Fruit fly (Drosophila melanogaster): Measurements from ENCODE around the gene CG31300.

CG31300 gene

DNA sequence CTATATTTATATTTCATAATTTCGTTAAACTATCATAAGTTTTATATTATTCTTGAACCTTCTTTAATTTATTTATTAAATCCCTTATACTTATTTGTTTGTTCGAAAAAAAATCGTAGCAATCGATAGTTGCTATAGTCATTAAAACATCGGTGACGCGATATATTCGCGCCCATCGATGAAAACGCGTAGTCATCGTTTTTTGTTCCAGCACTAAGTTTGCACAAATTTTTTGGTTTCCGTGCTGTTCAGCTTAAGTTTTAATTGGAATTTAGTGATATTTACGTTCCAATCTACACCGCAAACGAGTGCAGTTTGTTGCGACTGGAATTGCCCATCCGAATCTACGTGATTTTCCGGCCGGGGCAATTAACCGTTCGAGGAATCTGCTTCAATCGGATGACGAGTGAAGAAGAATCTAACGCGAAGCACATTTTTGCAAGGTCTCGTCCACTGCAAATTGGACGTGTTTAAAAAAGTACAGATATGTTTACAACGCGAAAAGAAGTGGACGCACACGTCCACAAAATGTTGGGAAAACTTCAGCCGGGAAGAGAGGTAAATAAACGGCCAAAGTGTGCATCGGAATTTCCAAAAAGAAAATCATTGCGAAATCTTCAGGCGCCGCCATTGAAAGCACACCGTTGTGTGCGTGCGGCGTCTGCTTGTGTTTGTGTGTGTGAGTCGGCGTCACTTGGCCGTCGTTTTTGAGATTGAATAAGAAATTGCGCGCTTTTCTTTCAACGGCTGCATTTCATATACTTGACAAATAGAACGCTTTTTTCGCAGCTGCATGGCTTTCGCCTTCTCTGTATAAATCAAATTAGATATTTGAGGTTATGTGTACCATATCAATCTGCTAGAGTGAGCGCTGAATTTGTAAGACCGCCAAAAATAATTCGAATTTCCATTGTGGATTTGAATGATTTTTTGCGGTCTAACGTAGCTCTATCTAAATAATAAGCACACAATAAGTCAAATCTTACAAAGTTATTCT is 34.0 kb upstream of the CG31300 start, which contains the start of gene Nup358 (continued):
- TF ChIP-seq Opbp (GFP tag; IDR thresholded peaks at IDR 0.05; ENCODE audit: partially characterized antibody) = peak; percentile 99
- peak; percentile 5 for TF ChIP-seq pho (GFP tag; optimal IDR thresholded peaks at IDR 0.05)
- TF ChIP-seq lola (GFP tag; optimal IDR thresholded peaks at IDR 0.05) = no peak
- no peak for TF ChIP-seq ERR (GFP tag; optimal IDR thresholded peaks at IDR 0.05)
- no peak for TF ChIP-seq CG2889 (GFP tag; IDR thresholded peaks at IDR 0.05)
- no peak for TF ChIP-seq CG12219 (GFP tag; optimal IDR thresholded peaks at IDR 0.05)
- no peak for TF ChIP-seq ap (GFP tag; IDR thresholded peaks at IDR 0.05)
- TF ChIP-seq psq (GFP tag; optimal IDR thresholded peaks at IDR 0.05) = no peak
- TF ChIP-seq CG12942 (GFP tag; optimal IDR thresholded peaks at IDR 0.05) = no peak
- peak; percentile 35 for TF ChIP-seq CG30020 (tag; optimal IDR thresholded peaks at IDR 0.05)
- peak; percentile 21; the same call in 1 of the 2 replicates for TF ChIP-seq CG32532 (GFP tag; IDR thresholded peaks at IDR 0.05)
- no peak for TF ChIP-seq CG8388 (GFP tag; optimal IDR thresholded peaks at IDR 0.05)
- TF ChIP-seq NC2β (GFP tag; optimal IDR thresholded peaks at IDR 0.05) = no peak
- TF ChIP-seq Hey (tag; optimal IDR thresholded peaks at IDR 0.05) = no peak
- no peak for TF ChIP-seq dysf (GFP tag; IDR thresholded peaks at IDR 0.05)
- no peak for TF ChIP-seq bab2 (GFP tag; optimal IDR thresholded peaks at IDR 0.05)
- TF ChIP-seq CG43689 (GFP tag; IDR thresholded peaks at IDR 0.05) = no peak
- TF ChIP-seq dmrt11E (tag; optimal IDR thresholded peaks at IDR 0.05) = no peak
- no peak for TF ChIP-seq Atf6 (GFP tag; IDR thresholded peaks at IDR 0.05)
- no peak for TF ChIP-seq CG10979 (tag; optimal IDR thresholded peaks at IDR 0.05)
- no peak for TF ChIP-seq H15 (GFP tag; IDR thresholded peaks at IDR 0.05)
- peak; percentile 85 for TF ChIP-seq cg (GFP tag; optimal IDR thresholded peaks at IDR 0.05)
- peak; percentile 99 for TF ChIP-seq CG6791 (GFP tag; IDR thresholded peaks at IDR 0.05; ENCODE audit: partially characterized antibody)
- TF ChIP-seq Optix (GFP tag; IDR thresholded peaks at IDR 0.05) = no peak
- no peak for TF ChIP-seq caup (GFP tag; optimal IDR thresholded peaks at IDR 0.05; ENCODE audit: severe bottlenecking)
- no peak; the same call in 2 of the 3 replicates for TF ChIP-seq jigr1 (GFP tag; IDR thresholded peaks at IDR 0.05)
- TF ChIP-seq Xbp1 (GFP tag; optimal IDR thresholded peaks at IDR 0.05) = peak; percentile 38
- no peak for TF ChIP-seq CG11247 (GFP tag; IDR thresholded peaks at IDR 0.05)
- TF ChIP-seq da (GFP tag; optimal IDR thresholded peaks at IDR 0.05) = no peak
- TF ChIP-seq chif (GFP tag; optimal IDR thresholded peaks at IDR 0.05) = no peak
- no peak for TF ChIP-seq gem (tag; optimal IDR thresholded peaks at IDR 0.05)
- TF ChIP-seq hbn (GFP tag; IDR thresholded peaks at IDR 0.05; ENCODE audit: partially characterized antibody) = peak; percentile 97
- no peak for TF ChIP-seq mam (GFP tag; optimal IDR thresholded peaks at IDR 0.05)
- no peak for TF ChIP-seq Nf-YA (GFP tag; IDR thresholded peaks at IDR 0.05)
- TF ChIP-seq CG6689 (GFP tag; IDR thresholded peaks at IDR 0.05) = no peak
- TF ChIP-seq nerfin-2 (GFP tag; IDR thresholded peaks at IDR 0.05; ENCODE audit: partially characterized antibody) = peak; percentile 97
- no peak for TF ChIP-seq yki (optimal IDR thresholded peaks at IDR 0.05)
- TF ChIP-seq CG4424 (GFP tag; optimal IDR thresholded peaks at IDR 0.05) = no peak
- TF ChIP-seq Doc3 (GFP tag; IDR thresholded peaks at IDR 0.05; ENCODE audit: partially characterized antibody) = peak; percentile 96
- TF ChIP-seq Eip74EF (GFP tag; optimal IDR thresholded peaks at IDR 0.05) = no peak
- no peak for TF ChIP-seq CG11085 (GFP tag; IDR thresholded peaks at IDR 0.05)
- peak; percentile 98 for TF ChIP-seq CG16813 (GFP tag; IDR thresholded peaks at IDR 0.05; ENCODE audit: partially characterized antibody)
- peak; percentile 62 for TF ChIP-seq stwl (tag; optimal IDR thresholded peaks at IDR 0.05)
- no peak for TF ChIP-seq sob (GFP tag; IDR thresholded peaks at IDR 0.05)
- peak; percentile 99 for TF ChIP-seq CG42726 (GFP tag; IDR thresholded peaks at IDR 0.05; ENCODE audit: partially characterized antibody)
- peak; percentile 54; the same call in 1 of the 3 replicates for TF ChIP-seq Dbx (GFP tag; IDR thresholded peaks at IDR 0.05)
- no peak for TF ChIP-seq CG17361 (GFP tag; IDR thresholded peaks at IDR 0.05)
- no peak for TF ChIP-seq pnt (GFP tag; optimal IDR thresholded peaks at IDR 0.05)
